Fruit fly (Drosophila melanogaster) whole organism, embryonic: ENCODE results near the gene Upf2.

ENCODE experiments used
- CG10431 ChIP-seq: fragments of 200-800 bp; sonication (Bioruptor generic); optimal IDR thresholded peaks from 3 replicates; lab custom pipeline; 2018; ENCODE audit warnings: missing biosample characterization, mild to moderate bottlenecking, missing genetic modification characterization
- CG11398 ChIP-seq: fragments of 200-800 bp; sonication (Bioruptor generic); optimal IDR thresholded peaks from 2 replicates; lab custom pipeline; 2016; ENCODE audit warnings: missing biosample characterization, missing genetic modification characterization
- CG11504 ChIP-seq: fragments of 200-800 bp; sonication (Bioruptor generic); optimal IDR thresholded peaks from 3 replicates; lab custom pipeline; 2019; ENCODE audit warnings: missing biosample characterization, mild to moderate bottlenecking, missing genetic modification characterization, moderate library complexity
- CG13287 ChIP-seq: fragments of 200-800 bp; sonication (Bioruptor generic); IDR thresholded peaks from 2 replicates; pipeline ENCODE4 v1.3.6; 2022; ENCODE audit warnings: missing biosample characterization, missing genetic modification characterization; ENCODE audit not compliant: partially characterized antibody
- CG14050 ChIP-seq: fragments of 200-800 bp; sonication (Bioruptor generic); IDR thresholded peaks from 3 replicates; pipeline ENCODE4 v1.3.6; 2022; ENCODE audit warnings: missing biosample characterization, missing genetic modification characterization
- CG14441 ChIP-seq: fragments of 200-800 bp; sonication (Bioruptor generic); IDR thresholded peaks from 2 replicates; pipeline ENCODE4 v1.3.6; 2022; ENCODE audit warnings: missing biosample characterization, missing genetic modification characterization
- CG14965 ChIP-seq: fragments of 200-800 bp; sonication (Bioruptor generic); optimal IDR thresholded peaks from 2 replicates; lab custom pipeline; 2016; ENCODE audit warnings: missing biosample characterization, missing genetic modification characterization, borderline replicate concordance
- CG17328 ChIP-seq: fragments of 200-800 bp; sonication (Bioruptor generic); IDR thresholded peaks from 2 replicates; pipeline ENCODE4 v1.3.6; 2022; ENCODE audit warnings: missing biosample characterization, missing genetic modification characterization
- CG17359 ChIP-seq: fragments of 200-800 bp; sonication (Bioruptor generic); optimal IDR thresholded peaks from 3 replicates; lab custom pipeline; 2018; ENCODE audit warnings: missing biosample characterization, mild to moderate bottlenecking, missing genetic modification characterization, moderate library complexity
- CG3065 ChIP-seq: fragments of 200-800 bp; sonication (Bioruptor generic); optimal IDR thresholded peaks from 2 replicates; lab custom pipeline; 2016; ENCODE audit warnings: missing biosample characterization, missing genetic modification characterization
- CG32767 ChIP-seq: fragments of 200-800 bp; sonication (Bioruptor generic); IDR thresholded peaks from 2 replicates; pipeline ENCODE4 v1.3.6; 2022; ENCODE audit warnings: missing biosample characterization, missing genetic modification characterization
- CG34376 ChIP-seq: fragments of 200-800 bp; sonication (Bioruptor generic); optimal IDR thresholded peaks from 2 replicates; lab custom pipeline; 2018; ENCODE audit warnings: missing biosample characterization, mild to moderate bottlenecking, missing genetic modification characterization
- CG42726 ChIP-seq: fragments of 200-800 bp; sonication (Bioruptor generic); IDR thresholded peaks from 2 replicates; pipeline ENCODE4 v1.3.6; 2022; ENCODE audit warnings: missing biosample characterization, missing genetic modification characterization; ENCODE audit not compliant: partially characterized antibody
- CG4360 ChIP-seq: fragments of 200-800 bp; sonication (Bioruptor generic); IDR thresholded peaks from 2 replicates; pipeline ENCODE4 v1.3.6; 2022; ENCODE audit warnings: missing biosample characterization, missing genetic modification characterization
- CG5245 ChIP-seq: fragments of 200-800 bp; sonication (Bioruptor generic); optimal IDR thresholded peaks from 3 replicates; lab custom pipeline; 2016; ENCODE audit warnings: missing biosample characterization, missing genetic modification characterization
- CG6683 ChIP-seq: fragments of 200-800 bp; sonication (Bioruptor generic); optimal IDR thresholded peaks from 2 replicates; lab custom pipeline; 2017; ENCODE audit warnings: missing biosample characterization, mild to moderate bottlenecking, missing genetic modification characterization, missing genetic modification reagents
- CG6689 ChIP-seq: fragments of 200-800 bp; sonication (Bioruptor generic); IDR thresholded peaks from 2 replicates; pipeline ENCODE4 v1.3.6; 2022; ENCODE audit warnings: missing biosample characterization, missing genetic modification characterization
- CG6813 ChIP-seq: fragments of 200-800 bp; sonication (Bioruptor generic); optimal IDR thresholded peaks from 2 replicates; lab custom pipeline; 2017; ENCODE audit warnings: missing biosample characterization, missing genetic modification characterization, mild to moderate bottlenecking, moderate library complexity, missing genetic modification reagents
- CG7372 ChIP-seq: fragments of 200-800 bp; sonication (Bioruptor generic); IDR thresholded peaks from 2 replicates; pipeline ENCODE4 v1.3.6; 2022; ENCODE audit warnings: missing biosample characterization, missing genetic modification characterization
- CG8765 ChIP-seq: fragments of 200-800 bp; sonication (Bioruptor generic); IDR thresholded peaks from 2 replicates; pipeline ENCODE4 v1.3.6; 2022; ENCODE audit warnings: missing biosample characterization, missing genetic modification characterization
- CG9797 ChIP-seq: fragments of 200-800 bp; sonication (Bioruptor generic); optimal IDR thresholded peaks from 3 replicates; lab custom pipeline; 2018; ENCODE audit warnings: missing biosample characterization, mild to moderate bottlenecking, missing genetic modification characterization
- CG9932 ChIP-seq: fragments of 200-800 bp; sonication (Bioruptor generic); IDR thresholded peaks from 2 replicates; pipeline ENCODE4 v1.3.6; 2022; ENCODE audit warnings: missing biosample characterization, missing genetic modification characterization
- Dp ChIP-seq: fragments of 200-800 bp; sonication (Bioruptor generic); optimal IDR thresholded peaks from 2 replicates; lab custom pipeline; 2018; ENCODE audit warnings: missing biosample characterization, mild to moderate bottlenecking, missing genetic modification characterization, moderate library complexity
- H2.0 ChIP-seq: fragments of 200-800 bp; sonication (Bioruptor generic); IDR thresholded peaks from 2 replicates; pipeline ENCODE4 v1.3.6; 2022; ENCODE audit warnings: missing biosample characterization, missing genetic modification characterization
- HLH4C ChIP-seq: fragments of 200-800 bp; sonication (Bioruptor generic); IDR thresholded peaks from 3 replicates; pipeline ENCODE4 v1.3.6; 2022; ENCODE audit warnings: missing biosample characterization, missing genetic modification characterization; ENCODE audit not compliant: partially characterized antibody
- Hr51 ChIP-seq, 2 experiments: fragments of 200-800 bp; sonication (Bioruptor generic); optimal IDR thresholded peaks; 2 replicates in 1 of 2; 3 replicates in 1 of 2; lab custom pipeline; 2016 to 2018; ENCODE audit warnings: missing biosample characterization in 2 of 2, missing genetic modification characterization in 2 of 2, mild to moderate bottlenecking in 1 of 2, moderate library complexity in 1 of 2
- MTF-1 ChIP-seq: fragments of 200-800 bp; sonication (Bioruptor generic); optimal IDR thresholded peaks from 2 replicates; lab custom pipeline; 2018; ENCODE audit warnings: missing biosample characterization, mild to moderate bottlenecking, missing genetic modification characterization, borderline replicate concordance
- Med ChIP-seq: fragments of 200-800 bp; sonication (Bioruptor generic); peaks from one replicate; lab custom pipeline; 2016; ENCODE audit warnings: missing biosample characterization, missing genetic modification characterization, mild to moderate bottlenecking, inconsistent platforms, moderate library complexity
- Oli ChIP-seq: fragments of 200-800 bp; sonication (Bioruptor generic); optimal IDR thresholded peaks from 2 replicates; lab custom pipeline; 2018; ENCODE audit warnings: missing biosample characterization, mild to moderate bottlenecking, missing genetic modification characterization, moderate library complexity
- Ptx1 ChIP-seq: fragments of 200-800 bp; sonication (Bioruptor generic); IDR thresholded peaks from 2 replicates; pipeline ENCODE4 v1.3.6; 2022; ENCODE audit warnings: missing biosample characterization, missing genetic modification characterization
- Taf1 ChIP-seq: fragments of 200-800 bp; sonication (Bioruptor generic); IDR thresholded peaks from 2 replicates; pipeline ENCODE4 v1.3.6; 2022; ENCODE audit warnings: missing biosample characterization, missing genetic modification characterization
- Trl ChIP-seq, 3 experiments: fragments of >200 bp in 2 of 3; fragments of 200-800 bp in 1 of 3; sonication (Bioruptor generic) in 1 of 3; optimal IDR thresholded peaks; 2 replicates in 1 of 3; 3 replicates in 2 of 3; lab custom pipeline; 2016 to 2017; ENCODE audit warnings: missing biosample characterization in 1 of 3, missing genetic modification characterization in 1 of 3
- ab ChIP-seq: fragments of 200-800 bp; sonication (Bioruptor generic); optimal IDR thresholded peaks from 2 replicates; lab custom pipeline; 2016; ENCODE audit warnings: missing biosample characterization, missing genetic modification characterization
- bcd ChIP-seq: fragments of 200-800 bp; sonication (Bioruptor generic); optimal IDR thresholded peaks from 2 replicates; lab custom pipeline; 2017; ENCODE audit warnings: missing biosample characterization, mild to moderate bottlenecking, missing genetic modification characterization
- danr ChIP-seq: fragments of 200-800 bp; sonication (Bioruptor generic); IDR thresholded peaks from 2 replicates; pipeline ENCODE4 v1.3.6; 2022; ENCODE audit warnings: missing biosample characterization, missing genetic modification characterization
- dimm ChIP-seq: fragments of 200-800 bp; sonication (Bioruptor generic); IDR thresholded peaks from 2 replicates; pipeline ENCODE4 v1.3.6; 2022; ENCODE audit warnings: missing biosample characterization, missing genetic modification characterization
- dm ChIP-seq: fragments of 200-800 bp; sonication (Bioruptor generic); optimal IDR thresholded peaks from 3 replicates; lab custom pipeline; 2016; ENCODE audit warnings: missing biosample characterization, missing genetic modification characterization
- gcm ChIP-seq: fragments of 200-800 bp; sonication (Bioruptor generic); optimal IDR thresholded peaks from 2 replicates; lab custom pipeline; 2019; ENCODE audit warnings: missing biosample characterization, mild to moderate bottlenecking, missing genetic modification characterization, moderate library complexity
- ham ChIP-seq: fragments of 200-800 bp; sonication (Bioruptor generic); IDR thresholded peaks from 2 replicates; pipeline ENCODE4 v1.3.6; 2022; ENCODE audit warnings: missing biosample characterization, missing genetic modification characterization
- ind ChIP-seq: fragments of 200-800 bp; sonication (Bioruptor generic); optimal IDR thresholded peaks from 3 replicates; lab custom pipeline; 2016; ENCODE audit warnings: missing biosample characterization, missing genetic modification characterization
- klu ChIP-seq: fragments of 200-800 bp; sonication (Bioruptor generic); IDR thresholded peaks from 2 replicates; pipeline ENCODE4 v1.3.6; 2022; ENCODE audit warnings: missing biosample characterization, missing genetic modification characterization
- lmd ChIP-seq: fragments of 200-800 bp; sonication (Bioruptor generic); IDR thresholded peaks from 2 replicates; pipeline ENCODE4 v1.3.6; 2022; ENCODE audit warnings: missing biosample characterization, missing genetic modification characterization
- pnt ChIP-seq: fragments of 200-800 bp; sonication (Bioruptor generic); optimal IDR thresholded peaks from 3 replicates; lab custom pipeline; 2016; ENCODE audit warnings: missing biosample characterization, missing genetic modification characterization
- psq ChIP-seq: fragments of 200-800 bp; sonication (Bioruptor generic); optimal IDR thresholded peaks from 2 replicates; lab custom pipeline; 2017; ENCODE audit warnings: missing biosample characterization, missing genetic modification characterization
- rib ChIP-seq: fragments of 200-800 bp; sonication (Bioruptor generic); IDR thresholded peaks from 2 replicates; pipeline ENCODE4 v1.3.6; 2022; ENCODE audit warnings: missing biosample characterization, missing genetic modification characterization
- sens ChIP-seq: fragments of 200-800 bp; sonication (Bioruptor generic); peaks from one replicate; lab custom pipeline; 2016; ENCODE audit warnings: missing biosample characterization, missing genetic modification characterization
- sob ChIP-seq: fragments of 200-800 bp; sonication (Bioruptor generic); IDR thresholded peaks from 2 replicates; pipeline ENCODE4 v1.3.6; 2022; ENCODE audit warnings: missing biosample characterization, missing genetic modification characterization
- twi ChIP-seq: fragments of 200-800 bp; optimal IDR thresholded peaks from 2 replicates; lab custom pipeline; 2019; ENCODE audit warnings: missing biosample characterization, mild to moderate bottlenecking, missing genetic modification characterization, moderate library complexity
- tx ChIP-seq: fragments of 200-800 bp; sonication (Bioruptor generic); optimal IDR thresholded peaks from 2 replicates; lab custom pipeline; 2016; ENCODE audit warnings: missing biosample characterization, missing genetic modification characterization
- vnd ChIP-seq: fragments of 200-800 bp; sonication (Bioruptor generic); IDR thresholded peaks from 3 replicates; pipeline ENCODE4 v1.3.6; 2022; ENCODE audit warnings: missing biosample characterization, missing genetic modification characterization; ENCODE audit not compliant: partially characterized antibody

The Upf2 gene

dm6 chrX:8106281-8107050 is 31.2 kb upstream of the Upf2 start (continued):
- TF ChIP-seq CG5245 (GFP tag; lab: Kevin White, UChicago), result no peak
- TF ChIP-seq CG42726, result no peak
- TF ChIP-seq CG14965 (GFP tag; lab: Kevin White, UChicago), result no peak
- no peak for TF ChIP-seq ind
- TF ChIP-seq CG4360 (GFP tag; lab: Robert Waterston, UW), result no peak
- no peak for TF ChIP-seq pnt (GFP tag; lab: Kevin White, UChicago)
- peak; percentile 70 for TF ChIP-seq CG34376 (GFP tag; lab: Kevin White, UChicago)
- no peak for TF ChIP-seq CG8765 (GFP tag; lab: Robert Waterston, UW)
- no peak for TF ChIP-seq ab (GFP tag; lab: Kevin White, UChicago)
- no peak for TF ChIP-seq rib (GFP tag; lab: Robert Waterston, UW)
- peak; percentile 67 for TF ChIP-seq sens (GFP tag; lab: Kevin White, UChicago)
- TF ChIP-seq CG11504 (tag; lab: Kevin White, UChicago), result no peak
- TF ChIP-seq psq (GFP tag; lab: Kevin White, UChicago), result no peak
- TF ChIP-seq ham (GFP tag; lab: Robert Waterston, UW), result no peak
- no peak for TF ChIP-seq CG32767 (GFP tag; lab: Robert Waterston, UW)
- TF ChIP-seq Med (GFP tag; lab: Kevin White, UChicago), result peak; percentile 32
- TF ChIP-seq Taf1, result no peak
- TF ChIP-seq CG17328 (GFP tag; lab: Robert Waterston, UW), result no peak
- TF ChIP-seq Dp (GFP tag; lab: Kevin White, UChicago), result no peak
- no peak for TF ChIP-seq dimm (GFP tag; lab: Robert Waterston, UW)
- TF ChIP-seq lmd (GFP tag; lab: Robert Waterston, UW), result no peak
- TF ChIP-seq Ptx1 (GFP tag; lab: Robert Waterston, UW), result no peak
- TF ChIP-seq CG7372, result no peak
- no peak for TF ChIP-seq bcd (GFP tag; lab: Kevin White, UChicago)
- TF ChIP-seq vnd, result peak; percentile 52; the same call in 2 of the 3 replicates
- TF ChIP-seq CG6683, result no peak
- TF ChIP-seq gcm (GFP tag; lab: Kevin White, UChicago), result no peak
- no peak for TF ChIP-seq CG13287 (GFP tag; lab: Robert Waterston, UW)
- TF ChIP-seq Hr51 (GFP tag; optimal IDR thresholded peaks at IDR 0.05; lab: Kevin White, UChicago), result no peak
- TF ChIP-seq CG10431, result peak; percentile 4
- no peak for TF ChIP-seq CG3065 (GFP tag; lab: Kevin White, UChicago)
- no peak for TF ChIP-seq sob
- TF ChIP-seq CG6689 (GFP tag; lab: Robert Waterston, UW), result no peak
- TF ChIP-seq Oli (tag; lab: Kevin White, UChicago), result no peak
- no peak for TF ChIP-seq danr
- TF ChIP-seq MTF-1, result no peak
- TF ChIP-seq tx (GFP tag; lab: Kevin White, UChicago), result no peak
- no peak for TF ChIP-seq CG9932 (GFP tag; lab: Robert Waterston, UW)
- TF ChIP-seq Trl (optimal IDR thresholded peaks at IDR 0.05; lab: Kevin White, UChicago), result no peak
- no peak for TF ChIP-seq Trl (GFP tag; optimal IDR thresholded peaks at IDR 0.05; lab: Kevin White, UChicago)
- TF ChIP-seq HLH4C (GFP tag; lab: Robert Waterston, UW), result no peak
- no peak for TF ChIP-seq CG9797 (GFP tag; lab: Kevin White, UChicago)
- no peak for TF ChIP-seq CG17359
- TF ChIP-seq CG14050 (GFP tag; lab: Robert Waterston, UW), result no peak
- no peak for TF ChIP-seq CG11398 (GFP tag; lab: Kevin White, UChicago)
- no peak for TF ChIP-seq twi
- peak; percentile 37 for TF ChIP-seq CG6813
- TF ChIP-seq klu (GFP tag; lab: Robert Waterston, UW), result no peak
- TF ChIP-seq dm, result no peak
- TF ChIP-seq H2.0 (GFP tag; lab: Robert Waterston, UW), result no peak
- TF ChIP-seq CG14441, result no peak
